Fruit fly (Drosophila melanogaster) whole organism, embryonic: Measurements from ENCODE around the gene GstO2.

ENCODE experiments used
- Atf6 ChIP-seq: fragments of 200-800 bp; sonication (Bioruptor generic); IDR thresholded peaks from 2 replicates; pipeline ENCODE4 v1.3.6; 2022; ENCODE audit warnings: missing biosample characterization, missing genetic modification characterization
- BEAF-32 ChIP-seq: fragments of 200-800 bp; sonication (Bioruptor generic); optimal IDR thresholded peaks from 3 replicates; lab custom pipeline; 2017; ENCODE audit warnings: missing biosample characterization, missing genetic modification characterization, mild to moderate bottlenecking, moderate library complexity, missing genetic modification reagents
- CG10267 ChIP-seq: fragments of 200-800 bp; sonication (Bioruptor generic); optimal IDR thresholded peaks from 2 replicates; lab custom pipeline; 2018; ENCODE audit warnings: missing biosample characterization, mild to moderate bottlenecking, missing genetic modification characterization, moderate library complexity
- CG10543 ChIP-seq: fragments of 200-800 bp; sonication (Bioruptor generic); optimal IDR thresholded peaks from 3 replicates; lab custom pipeline; 2017; ENCODE audit warnings: missing biosample characterization, mild to moderate bottlenecking, missing genetic modification characterization, moderate library complexity
- CG12659 ChIP-seq: fragments of 200-800 bp; sonication (Bioruptor generic); optimal IDR thresholded peaks from 3 replicates; lab custom pipeline; 2017; ENCODE audit warnings: mild to moderate bottlenecking, missing biosample characterization, missing genetic modification reagents, missing genetic modification characterization
- CG12769 ChIP-seq: fragments of 200-800 bp; sonication (Bioruptor generic); optimal IDR thresholded peaks from 2 replicates; lab custom pipeline; 2019; ENCODE audit warnings: missing biosample characterization, mild to moderate bottlenecking, missing genetic modification characterization, moderate library complexity
- CG13624 ChIP-seq: fragments of 200-800 bp; sonication (Bioruptor generic); optimal IDR thresholded peaks from 2 replicates; lab custom pipeline; 2016; ENCODE audit warnings: missing biosample characterization, missing genetic modification characterization
- CG14860 ChIP-seq: fragments of 200-800 bp; sonication (Bioruptor generic); IDR thresholded peaks from 3 replicates; pipeline ENCODE4 v1.3.6; 2022; ENCODE audit warnings: missing biosample characterization, missing genetic modification characterization; ENCODE audit not compliant: partially characterized antibody
- CG1603 ChIP-seq: fragments of 200-800 bp; sonication (Bioruptor generic); optimal IDR thresholded peaks from 2 replicates; lab custom pipeline; 2019; ENCODE audit warnings: missing biosample characterization, mild to moderate bottlenecking, missing genetic modification characterization, moderate library complexity
- CG1647 ChIP-seq: fragments of 200-800 bp; sonication (Bioruptor generic); optimal IDR thresholded peaks from 3 replicates; lab custom pipeline; 2016; ENCODE audit warnings: missing biosample characterization, missing genetic modification characterization
- CG16863 ChIP-seq: fragments of 200-800 bp; sonication (Bioruptor generic); optimal IDR thresholded peaks from 3 replicates; lab custom pipeline; 2016; ENCODE audit warnings: missing biosample characterization, missing genetic modification characterization
- CG18764 ChIP-seq: fragments of 200-800 bp; sonication (Bioruptor generic); optimal IDR thresholded peaks from 3 replicates; lab custom pipeline; 2016; ENCODE audit warnings: missing biosample characterization, missing genetic modification characterization
- CG2129 ChIP-seq: fragments of 200-800 bp; sonication (Bioruptor generic); IDR thresholded peaks from 2 replicates; pipeline ENCODE4 v1.3.6; 2022; ENCODE audit warnings: missing biosample characterization, missing genetic modification characterization; ENCODE audit not compliant: partially characterized antibody
- CG30403 ChIP-seq: fragments of 200-800 bp; sonication (Bioruptor generic); optimal IDR thresholded peaks from 3 replicates; lab custom pipeline; 2016; ENCODE audit warnings: missing biosample characterization, missing genetic modification characterization
- CG3847 ChIP-seq: fragments of 200-800 bp; sonication (Bioruptor generic); IDR thresholded peaks from 2 replicates; pipeline ENCODE4 v1.3.6; 2022; ENCODE audit warnings: missing biosample characterization, missing genetic modification characterization
- CG3995 ChIP-seq: fragments of 200-800 bp; sonication (Bioruptor generic); optimal IDR thresholded peaks from 3 replicates; lab custom pipeline; 2016; ENCODE audit warnings: missing biosample characterization, missing genetic modification characterization
- CG4404 ChIP-seq: fragments of 200-800 bp; sonication (Bioruptor generic); IDR thresholded peaks from 2 replicates; pipeline ENCODE4 v1.3.6; 2022; ENCODE audit warnings: missing biosample characterization, missing genetic modification characterization
- CG5180 ChIP-seq: fragments of 200-800 bp; sonication (Bioruptor generic); optimal IDR thresholded peaks from 3 replicates; lab custom pipeline; 2017; ENCODE audit warnings: missing biosample characterization, missing genetic modification characterization, mild to moderate bottlenecking, moderate library complexity, missing genetic modification reagents
- CG6654 ChIP-seq: fragments of 200-800 bp; sonication (Bioruptor generic); optimal IDR thresholded peaks from 2 replicates; lab custom pipeline; 2017; ENCODE audit warnings: missing biosample characterization, mild to moderate bottlenecking, missing genetic modification characterization
- CG8290 ChIP-seq, 3 experiments: fragments of 200-800 bp; sonication (Bioruptor generic); optimal IDR thresholded peaks; 2 replicates each; lab custom pipeline; 2016 to 2019; ENCODE audit warnings: missing biosample characterization in 3 of 3, missing genetic modification characterization in 3 of 3, mild to moderate bottlenecking in 2 of 3, moderate library complexity in 1 of 3
- CG9215 ChIP-seq: fragments of 200-800 bp; sonication (Bioruptor generic); IDR thresholded peaks from 2 replicates; pipeline ENCODE4 v1.3.6; 2022; ENCODE audit warnings: missing biosample characterization, missing genetic modification characterization
- CG9727 ChIP-seq: fragments of 200-800 bp; sonication (Bioruptor generic); optimal IDR thresholded peaks from 3 replicates; lab custom pipeline; 2017; ENCODE audit warnings: missing biosample characterization, mild to moderate bottlenecking, missing genetic modification characterization
- CrebB ChIP-seq: fragments of 200-800 bp; sonication (Bioruptor generic); optimal IDR thresholded peaks from 3 replicates; lab custom pipeline; 2018; ENCODE audit warnings: missing biosample characterization, mild to moderate bottlenecking, missing genetic modification characterization
- D19B ChIP-seq: fragments of 200-800 bp; sonication (Bioruptor generic); optimal IDR thresholded peaks from 2 replicates; lab custom pipeline; 2017; ENCODE audit warnings: missing biosample characterization, mild to moderate bottlenecking, missing genetic modification characterization
- Eip74EF ChIP-seq, 2 experiments: fragments of 200-800 bp in 1 of 2; fragments of >200 bp in 1 of 2; sonication (Bioruptor generic) in 1 of 2; optimal IDR thresholded peaks; 2 replicates each; lab custom pipeline; 2017 to 2019; ENCODE audit warnings: missing biosample characterization in 2 of 2, missing genetic modification characterization in 2 of 2, mild to moderate bottlenecking in 1 of 2, moderate library complexity in 1 of 2
- Fer3 ChIP-seq: fragments of 200-800 bp; sonication (Bioruptor generic); optimal IDR thresholded peaks from 2 replicates; lab custom pipeline; 2018; ENCODE audit warnings: missing biosample characterization, mild to moderate bottlenecking, missing genetic modification characterization, moderate library complexity
- HLH3B ChIP-seq: fragments of 200-800 bp; sonication (Bioruptor generic); IDR thresholded peaks from 2 replicates; pipeline ENCODE4 v1.3.6; 2022; ENCODE audit warnings: missing biosample characterization, missing genetic modification characterization
- MBD-R2 ChIP-seq: fragments of 200-800 bp; sonication (Bioruptor generic); IDR thresholded peaks from 2 replicates; pipeline ENCODE4 v1.3.6; 2022; ENCODE audit warnings: missing biosample characterization, missing genetic modification characterization
- Mrtf ChIP-seq: fragments of 200-800 bp; sonication (Bioruptor generic); IDR thresholded peaks from 3 replicates; pipeline ENCODE4 v1.3.6; 2022; ENCODE audit warnings: missing biosample characterization, missing genetic modification characterization
- NFAT ChIP-seq: fragments of 200-800 bp; sonication (Bioruptor generic); IDR thresholded peaks from 2 replicates; pipeline ENCODE4 v1.3.6; 2022; ENCODE audit warnings: missing biosample characterization, missing genetic modification characterization
- Scr ChIP-seq: fragments of 200-800 bp; sonication (Bioruptor generic); IDR thresholded peaks from 2 replicates; pipeline ENCODE4 v1.3.6; 2022; ENCODE audit warnings: missing biosample characterization, missing genetic modification characterization; ENCODE audit not compliant: partially characterized antibody
- Ssrp ChIP-seq: fragments of 200-800 bp; sonication (Bioruptor generic); optimal IDR thresholded peaks from 2 replicates; lab custom pipeline; 2018; ENCODE audit warnings: missing biosample characterization, mild to moderate bottlenecking, missing genetic modification characterization, moderate library complexity
- TFAM ChIP-seq: fragments of 200-800 bp; sonication (Bioruptor generic); optimal IDR thresholded peaks from 2 replicates; lab custom pipeline; 2017; ENCODE audit warnings: missing biosample characterization, missing genetic modification characterization, inconsistent platforms
- YL-1 ChIP-seq: fragments of 200-800 bp; sonication (Bioruptor generic); optimal IDR thresholded peaks from 3 replicates; lab custom pipeline; 2017; ENCODE audit warnings: missing biosample characterization, mild to moderate bottlenecking, missing genetic modification characterization
- da ChIP-seq: fragments of 200-800 bp; sonication (Bioruptor generic); optimal IDR thresholded peaks from 2 replicates; lab custom pipeline; 2016; ENCODE audit warnings: missing biosample characterization, missing genetic modification characterization
- gcm2 ChIP-seq: fragments of 200-800 bp; sonication (Bioruptor generic); optimal IDR thresholded peaks from 2 replicates; lab custom pipeline; 2016; ENCODE audit warnings: missing biosample characterization, missing genetic modification characterization
- lbe ChIP-seq: fragments of 200-800 bp; sonication (Bioruptor generic); optimal IDR thresholded peaks from 2 replicates; lab custom pipeline; 2016; ENCODE audit warnings: missing biosample characterization, mild to moderate bottlenecking, missing genetic modification characterization
- mld ChIP-seq: fragments of 200-800 bp; sonication (Bioruptor generic); IDR thresholded peaks from 3 replicates; pipeline ENCODE4 v1.3.6; 2022; ENCODE audit warnings: missing biosample characterization, missing genetic modification characterization; ENCODE audit not compliant: partially characterized antibody
- nmo ChIP-seq: fragments of 200-800 bp; sonication (Bioruptor generic); optimal IDR thresholded peaks from 2 replicates; lab custom pipeline; 2018; ENCODE audit warnings: missing biosample characterization, mild to moderate bottlenecking, missing genetic modification characterization, moderate library complexity
- odd ChIP-seq: fragments of 200-800 bp; sonication (Bioruptor generic); optimal IDR thresholded peaks from 2 replicates; lab custom pipeline; 2017; ENCODE audit warnings: missing biosample characterization, mild to moderate bottlenecking, missing genetic modification characterization
- pros ChIP-seq: fragments of 200-800 bp; sonication (Bioruptor generic); optimal IDR thresholded peaks from 3 replicates; lab custom pipeline; 2019; ENCODE audit warnings: missing biosample characterization, mild to moderate bottlenecking, missing genetic modification characterization, moderate library complexity
- salm ChIP-seq: fragments of 200-800 bp; sonication (Bioruptor generic); optimal IDR thresholded peaks from 2 replicates; lab custom pipeline; 2018; ENCODE audit warnings: missing biosample characterization, mild to moderate bottlenecking, missing genetic modification characterization
- sc ChIP-seq, 3 experiments: fragments of >200 bp in 2 of 3; fragments of 200-800 bp in 1 of 3; sonication (Bioruptor generic) in 1 of 3; optimal IDR thresholded peaks; 2 replicates in 2 of 3; 3 replicates in 1 of 3; lab custom pipeline; 2017; ENCODE audit warnings: mild to moderate bottlenecking in 1 of 3, missing biosample characterization in 1 of 3, missing genetic modification characterization in 1 of 3, missing genetic modification reagents in 1 of 3
- sens ChIP-seq: fragments of 200-800 bp; sonication (Bioruptor generic); peaks from one replicate; lab custom pipeline; 2016; ENCODE audit warnings: missing biosample characterization, missing genetic modification characterization
- sim ChIP-seq: fragments of 200-800 bp; sonication (Bioruptor generic); IDR thresholded peaks from 2 replicates; pipeline ENCODE4 v1.3.6; 2022; ENCODE audit warnings: missing biosample characterization, missing genetic modification characterization
- sisA ChIP-seq: fragments of 200-800 bp; sonication (Bioruptor generic); IDR thresholded peaks from 2 replicates; pipeline ENCODE4 v1.3.6; 2022; ENCODE audit warnings: missing biosample characterization, missing genetic modification characterization
- so ChIP-seq: fragments of 200-800 bp; sonication (Bioruptor generic); IDR thresholded peaks from 3 replicates; pipeline ENCODE4 v1.3.6; 2022; ENCODE audit warnings: missing biosample characterization, missing genetic modification characterization
- stwl ChIP-seq: fragments of 200-800 bp; sonication (Bioruptor generic); optimal IDR thresholded peaks from 3 replicates; lab custom pipeline; 2018; ENCODE audit warnings: missing biosample characterization, mild to moderate bottlenecking, missing genetic modification characterization, moderate library complexity
- trh ChIP-seq: fragments of 200-800 bp; sonication (Bioruptor generic); optimal IDR thresholded peaks from 2 replicates; lab custom pipeline; 2016; ENCODE audit warnings: missing biosample characterization, missing genetic modification characterization
- zfh2 ChIP-seq: fragments of 200-800 bp; sonication (Bioruptor generic); optimal IDR thresholded peaks from 2 replicates; lab custom pipeline; 2016; ENCODE audit warnings: missing biosample characterization, missing genetic modification characterization

GstO2 gene

dm6 chr3L:8523257-8523656, at the start of gene GstO2 (continued):
- TF ChIP-seq CG3847 (GFP tag; lab: Robert Waterston, UW): no peak
- TF ChIP-seq Eip74EF (GFP tag; optimal IDR thresholded peaks at IDR 0.05; lab: Kevin White, UChicago): no peak
- TF ChIP-seq trh (GFP tag; lab: Kevin White, UChicago): no peak
- TF ChIP-seq HLH3B (GFP tag; lab: Robert Waterston, UW): no peak
- TF ChIP-seq CG8290 (GFP tag; optimal IDR thresholded peaks at IDR 0.05; lab: Kevin White, UChicago): no peak
- no peak for TF ChIP-seq CG8290 (tag; optimal IDR thresholded peaks at IDR 0.05; lab: Kevin White, UChicago)
- TF ChIP-seq stwl (tag; lab: Kevin White, UChicago): peak; percentile 31
- TF ChIP-seq TFAM (GFP tag; lab: Kevin White, UChicago): no peak
- no peak for TF ChIP-seq salm
- no peak for TF ChIP-seq sisA (GFP tag; lab: Robert Waterston, UW)
- TF ChIP-seq CG4404 (GFP tag; lab: Robert Waterston, UW): no peak
- no peak for TF ChIP-seq Fer3 (tag; lab: Kevin White, UChicago)
- no peak for TF ChIP-seq Atf6
- no peak for TF ChIP-seq YL-1 (GFP tag; lab: Kevin White, UChicago)
- TF ChIP-seq D19B (GFP tag; lab: Kevin White, UChicago): no peak
- no peak for TF ChIP-seq mld (GFP tag; lab: Robert Waterston, UW)
- no peak for TF ChIP-seq CG9215 (GFP tag; lab: Robert Waterston, UW)
- no peak for TF ChIP-seq zfh2
- TF ChIP-seq CG13624 (GFP tag; lab: Kevin White, UChicago): no peak
- TF ChIP-seq pros: no peak
- no peak for TF ChIP-seq CG9727 (GFP tag; lab: Kevin White, UChicago)
- peak; percentile 44 for TF ChIP-seq BEAF-32 (GFP tag; lab: Kevin White, UChicago)
- TF ChIP-seq CG16863: no peak
- TF ChIP-seq CG1603: peak; percentile 25
- TF ChIP-seq MBD-R2 (GFP tag; lab: Robert Waterston, UW): no peak
- no peak for TF ChIP-seq nmo (GFP tag; lab: Kevin White, UChicago)
- TF ChIP-seq CG30403 (GFP tag; lab: Kevin White, UChicago): no peak
- no peak for TF ChIP-seq sc (optimal IDR thresholded peaks at IDR 0.05; lab: Kevin White, UChicago)
- no peak for TF ChIP-seq sc (GFP tag; optimal IDR thresholded peaks at IDR 0.05; lab: Kevin White, UChicago)
- TF ChIP-seq CG14860 (GFP tag; lab: Robert Waterston, UW): no peak
- TF ChIP-seq CG5180 (GFP tag; lab: Kevin White, UChicago): no peak
- no peak for TF ChIP-seq so (GFP tag; lab: Robert Waterston, UW)
- TF ChIP-seq odd (GFP tag; lab: Kevin White, UChicago): no peak
- no peak for TF ChIP-seq Mrtf (GFP tag; lab: Robert Waterston, UW)
- no peak for TF ChIP-seq CG12769 (tag; lab: Kevin White, UChicago)
- TF ChIP-seq CrebB (tag; lab: Kevin White, UChicago): no peak
- TF ChIP-seq CG6654 (GFP tag; lab: Kevin White, UChicago): no peak
- TF ChIP-seq CG12659 (GFP tag; lab: Kevin White, UChicago): no peak
- TF ChIP-seq Scr (GFP tag; lab: Robert Waterston, UW): peak; percentile 47; the same call in 1 of the 2 replicates
- TF ChIP-seq CG1647 (GFP tag; lab: Kevin White, UChicago): no peak
- TF ChIP-seq Ssrp (tag; lab: Kevin White, UChicago): no peak
- TF ChIP-seq NFAT (GFP tag; lab: Robert Waterston, UW): peak; percentile 44; the same call in 1 of the 2 replicates
- TF ChIP-seq CG3995: peak; percentile 30
- no peak for TF ChIP-seq CG10543 (GFP tag; lab: Kevin White, UChicago)
- TF ChIP-seq lbe (GFP tag; lab: Kevin White, UChicago): no peak
- TF ChIP-seq gcm2 (GFP tag; lab: Kevin White, UChicago): no peak
- no peak for TF ChIP-seq CG2129 (GFP tag; lab: Robert Waterston, UW)
- no peak for TF ChIP-seq sim (GFP tag; lab: Robert Waterston, UW)
- no peak for TF ChIP-seq da (GFP tag; lab: Kevin White, UChicago)
- TF ChIP-seq CG18764 (GFP tag; lab: Kevin White, UChicago): no peak
- TF ChIP-seq CG10267: peak; percentile 4
- peak; percentile 59 for TF ChIP-seq sens (GFP tag; lab: Kevin White, UChicago)
